Fruit fly (Drosophila melanogaster) S2 (cell line): ENCODE measurements around the gene CG10352.

Experiments
- CG8478 ChIP-seq: fragments of >200 bp; optimal IDR thresholded peaks from 2 replicates; lab custom pipeline; 2018
- CTCF ChIP-seq, 2 experiments: fragments of >200 bp; optimal IDR thresholded peaks; 2 replicates each; lab custom pipeline; 2018

dm6 chrX:11828336-11829007 lies 48.5 kb downstream of the CG10352 start:
- TF ChIP-seq CG8478 = no peak
- TF ChIP-seq CTCF (optimal IDR thresholded peaks at IDR 0.05; lab: Kevin White, UChicago) = no peak
